Fruit fly (Drosophila melanogaster): ENCODE data around the gene AkhR.

The AkhR gene

DNA sequence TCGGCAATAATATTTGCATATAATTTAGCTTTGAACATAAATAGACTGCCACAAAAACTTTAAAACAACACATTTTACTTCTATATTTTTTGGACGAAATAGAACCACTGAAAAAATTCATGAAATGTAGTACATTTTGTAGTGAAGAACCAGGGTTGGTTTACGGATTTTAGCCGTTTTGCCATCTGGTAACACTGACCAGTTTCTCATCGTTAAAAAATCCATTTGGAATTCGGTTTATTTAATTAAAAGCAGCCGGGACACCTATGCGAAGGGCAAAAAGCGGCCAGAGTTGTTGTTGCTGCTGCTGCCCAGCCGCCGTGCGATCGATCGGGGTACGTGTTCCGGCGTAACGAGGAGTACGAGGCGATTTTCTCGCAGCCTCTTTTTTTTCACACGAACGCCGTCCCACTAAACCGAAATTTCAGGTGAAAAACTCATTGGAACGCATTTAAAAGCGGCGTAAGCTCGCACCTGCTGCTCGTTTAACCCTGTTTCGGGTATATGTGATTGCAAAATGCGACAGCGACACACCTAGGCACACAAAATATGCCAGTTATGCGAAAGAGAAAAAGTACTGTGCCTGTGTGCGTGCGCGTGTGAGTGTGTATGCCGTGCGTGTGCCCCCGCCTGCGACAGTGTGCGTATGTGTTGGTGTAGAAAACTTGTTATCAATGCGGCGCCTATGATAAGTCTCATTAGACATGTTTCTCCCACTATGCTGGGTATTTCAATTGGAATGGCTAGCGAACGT lies 7.9 kb upstream of the AkhR start, which contains the start of gene Liprin-alpha (continued):
- TF ChIP-seq Sry-δ (GFP tag; optimal IDR thresholded peaks at IDR 0.05) (no peak), stc (GFP tag; IDR thresholded peaks at IDR 0.05) (no peak), HLH4C (GFP tag; IDR thresholded peaks at IDR 0.05; ENCODE audit: partially characterized antibody) (no peak), CG5180 (GFP tag; optimal IDR thresholded peaks at IDR 0.05) (no peak), usp (GFP tag; optimal IDR thresholded peaks at IDR 0.05) (no peak), sna (GFP tag; IDR thresholded peaks at IDR 0.05; ENCODE audit: partially characterized antibody) (no peak), sd (tag; optimal IDR thresholded peaks at IDR 0.05) (peak; percentile 99), ftz-f1 (GFP tag; optimal IDR thresholded peaks at IDR 0.05) (no peak), CG7556 (GFP tag; optimal IDR thresholded peaks at IDR 0.05) (no peak), CG1792 (GFP tag; optimal IDR thresholded peaks at IDR 0.05) (no peak), CG9727 (GFP tag; optimal IDR thresholded peaks at IDR 0.05) (no peak), CG10543 (GFP tag; optimal IDR thresholded peaks at IDR 0.05) (peak; percentile 25), ac (GFP tag; optimal IDR thresholded peaks at IDR 0.05) (no peak), ems (GFP tag; optimal IDR thresholded peaks at IDR 0.05) (no peak), dpn (GFP tag; optimal IDR thresholded peaks at IDR 0.05) (no peak), CG8388 (GFP tag; optimal IDR thresholded peaks at IDR 0.05) (no peak), zen2 (GFP tag; IDR thresholded peaks at IDR 0.05; ENCODE audit: partially characterized antibody) (no peak), dmrt11E (tag; optimal IDR thresholded peaks at IDR 0.05) (no peak), NC2α (GFP tag; optimal IDR thresholded peaks at IDR 0.05) (no peak), Pdp1 (GFP tag; optimal IDR thresholded peaks at IDR 0.05) (peak in 1 of 2 experiments; percentile 37), CG18764 (GFP tag; optimal IDR thresholded peaks at IDR 0.05) (no peak), ash1 (GFP tag; optimal IDR thresholded peaks at IDR 0.05) (no peak), dysf (GFP tag; IDR thresholded peaks at IDR 0.05) (no peak), CG34422 (GFP tag; IDR thresholded peaks at IDR 0.05) (peak; percentile 72; the same call in 2 of the 3 replicates), Aef1 (GFP tag; IDR thresholded peaks at IDR 0.05) (no peak), danr (GFP tag; IDR thresholded peaks at IDR 0.05) (no peak), PHDP (tag; optimal IDR thresholded peaks at IDR 0.05) (no peak), CG17612 (GFP tag; IDR thresholded peaks at IDR 0.05) (no peak), peb (GFP tag; IDR thresholded peaks at IDR 0.05) (no peak), cwo (GFP tag; optimal IDR thresholded peaks at IDR 0.05) (no peak), CG4282 (GFP tag; optimal IDR thresholded peaks at IDR 0.05) (no peak), CG18011 (GFP tag; optimal IDR thresholded peaks at IDR 0.05) (no peak), CG17361 (GFP tag; IDR thresholded peaks at IDR 0.05) (no peak), gsb (GFP tag; IDR thresholded peaks at IDR 0.05) (no peak), gt (GFP tag; IDR thresholded peaks at IDR 0.05) (no peak), Mad (GFP tag; optimal IDR thresholded peaks at IDR 0.05) (no peak), lab (GFP tag; optimal IDR thresholded peaks at IDR 0.05) (no peak), dmrt99B (tag; optimal IDR thresholded peaks at IDR 0.05) (no peak), ERR (GFP tag; optimal IDR thresholded peaks at IDR 0.05) (no peak), CG6683 (GFP tag; optimal IDR thresholded peaks at IDR 0.05) (no peak), unpg (GFP tag; optimal IDR thresholded peaks at IDR 0.05) (no peak), croc (GFP tag; conservative IDR thresholded peaks at IDR 0.05) (no peak), CG10274 (GFP tag; optimal IDR thresholded peaks at IDR 0.05) (no peak), sima (GFP tag; optimal IDR thresholded peaks at IDR 0.05) (no peak), CG18619 (GFP tag; optimal IDR thresholded peaks at IDR 0.05) (no peak), CG11398 (GFP tag; optimal IDR thresholded peaks at IDR 0.05) (no peak), CG16813 (GFP tag; IDR thresholded peaks at IDR 0.05; ENCODE audit: partially characterized antibody) (no peak), tap (tag; optimal IDR thresholded peaks at IDR 0.05) (no peak), Nf-YA (GFP tag; IDR thresholded peaks at IDR 0.05) (no peak), CG10267 (tag; optimal IDR thresholded peaks at IDR 0.05) (no peak)

All from whole organism, embryonic.